Worm (Caenorhabditis elegans): Measurements from ENCODE around the gene R12H7.4.

ce11 chrX:13202312-13202711 is 14.6 kb upstream of the R12H7.4 start:
- no peak for TF ChIP-seq W03F9.2 (tag; optimal IDR thresholded peaks at IDR 0.05)
- TF ChIP-seq dao-5 (tag; optimal IDR thresholded peaks at IDR 0.05): no peak

Measured in whole organism, L4/young adult.